Fruit fly (Drosophila melanogaster) whole organism, wandering third instar larva: ENCODE data around the gene CG14434.
A peak's percentile ranks its signal among the peaks of the same experiment; 100 is the strongest.

ENCODE experiments used
- Abd-B ChIP-seq: fragments of >200 bp; optimal IDR thresholded peaks from 2 replicates; lab custom pipeline; 2017; ENCODE audit warnings: missing biosample characterization, missing genetic modification characterization
- CG32264 ChIP-seq: fragments of 200-800 bp; sonication (Bioruptor generic); optimal IDR thresholded peaks from 2 replicates; lab custom pipeline; 2016; ENCODE audit warnings: missing biosample characterization, missing genetic modification characterization
- CG9705 ChIP-seq: fragments of 200-800 bp; sonication (Bioruptor generic); optimal IDR thresholded peaks from 2 replicates; lab custom pipeline; 2018; ENCODE audit warnings: missing biosample characterization, mild to moderate bottlenecking, missing genetic modification characterization
- CrebA ChIP-seq: fragments of 200-800 bp; sonication (Bioruptor generic); optimal IDR thresholded peaks from 2 replicates; lab custom pipeline; 2016; ENCODE audit warnings: missing biosample characterization, mild to moderate bottlenecking, missing genetic modification characterization, borderline replicate concordance
- Dfd ChIP-seq: fragments of >200 bp; optimal IDR thresholded peaks from 2 replicates; lab custom pipeline; 2017; ENCODE audit warnings: missing biosample characterization, missing genetic modification characterization
- Dif ChIP-seq: fragments of 200-275, 200-300 bp; sonication (Bioruptor generic); optimal IDR thresholded peaks from 2 replicates; lab custom pipeline; 2018; ENCODE audit warnings: missing biosample characterization, missing genetic modification characterization; ENCODE audit not compliant: partially characterized antibody
- GATAd ChIP-seq: sonication (Bioruptor generic); optimal IDR thresholded peaks from 2 replicates; lab custom pipeline; 2016; ENCODE audit warnings: missing biosample characterization, missing genetic modification characterization
- HLH106 ChIP-seq: fragments of 200-800 bp; optimal IDR thresholded peaks from 3 replicates; lab custom pipeline; 2019; ENCODE audit warnings: missing biosample characterization, mild to moderate bottlenecking, missing genetic modification characterization, moderate library complexity
- Hnf4 ChIP-seq: fragments of 200-800 bp; sonication (Bioruptor generic); optimal IDR thresholded peaks from 2 replicates; lab custom pipeline; 2016; ENCODE audit warnings: missing biosample characterization, mild to moderate bottlenecking, missing genetic modification characterization
- Hr78 ChIP-seq: fragments of >200 bp; optimal IDR thresholded peaks from 2 replicates; lab custom pipeline; 2017; ENCODE audit warnings: missing biosample characterization, missing genetic modification characterization
- Hr83 ChIP-seq: fragments of 200-300 bp; sonication (Bioruptor generic); optimal IDR thresholded peaks from 2 replicates; lab custom pipeline; 2016; ENCODE audit warnings: missing biosample characterization, mild to moderate bottlenecking, missing genetic modification characterization, moderate library complexity; ENCODE audit not compliant: poor library complexity, severe bottlenecking
- Jra ChIP-seq: sonication (Bioruptor generic); optimal IDR thresholded peaks from 2 replicates; lab custom pipeline; 2016; ENCODE audit warnings: missing biosample characterization, missing genetic modification characterization
- Mio ChIP-seq: sonication (Bioruptor generic); optimal IDR thresholded peaks from 2 replicates; lab custom pipeline; 2016; ENCODE audit warnings: missing biosample characterization, missing genetic modification characterization
- Myc ChIP-seq: fragments of >200 bp; optimal IDR thresholded peaks from 2 replicates; lab custom pipeline; 2017
- N ChIP-seq: fragments of >200 bp; optimal IDR thresholded peaks from 2 replicates; lab custom pipeline; 2018; ENCODE audit warnings: missing biosample characterization, missing external identifiers, missing genetic modification characterization
- OdsH ChIP-seq: fragments of 200-800 bp; sonication (Bioruptor generic); optimal IDR thresholded peaks from 2 replicates; lab custom pipeline; 2016; ENCODE audit warnings: missing biosample characterization, mild to moderate bottlenecking, missing genetic modification characterization
- Rel ChIP-seq, 2 experiments: fragments of 200-800 bp; sonication (Bioruptor generic) in 1 of 2; optimal IDR thresholded peaks; 2 replicates in 1 of 2; 3 replicates in 1 of 2; lab custom pipeline; 2016 to 2019; ENCODE audit warnings: mild to moderate bottlenecking in 2 of 2, missing biosample characterization in 2 of 2, missing genetic modification characterization in 2 of 2, moderate library complexity in 1 of 2
- Sp1 ChIP-seq: fragments of 200-800 bp; sonication (Bioruptor generic); optimal IDR thresholded peaks from 3 replicates; lab custom pipeline; 2019; ENCODE audit warnings: missing biosample characterization, mild to moderate bottlenecking, missing genetic modification characterization, moderate library complexity
- Vsx2 ChIP-seq: fragments of 200-300, 225-300 bp; sonication (Bioruptor generic); optimal IDR thresholded peaks from 2 replicates; lab custom pipeline; 2018; ENCODE audit warnings: missing biosample characterization, missing genetic modification characterization; ENCODE audit not compliant: partially characterized antibody
- br ChIP-seq: fragments of 200-800 bp; sonication (Bioruptor generic); optimal IDR thresholded peaks from 2 replicates; lab custom pipeline; 2016; ENCODE audit warnings: missing biosample characterization, missing genetic modification characterization
- brk ChIP-seq: fragments of 200-800 bp; sonication (Bioruptor generic); optimal IDR thresholded peaks from 2 replicates; lab custom pipeline; 2016; ENCODE audit warnings: missing biosample characterization, mild to moderate bottlenecking, missing genetic modification characterization
- dl ChIP-seq, 2 experiments: fragments of 175-275, 200-275 bp in 1 of 2; fragments of 200-275 bp in 1 of 2; sonication (Bioruptor generic); optimal IDR thresholded peaks; lab custom pipeline; 2018; ENCODE audit warnings: mild to moderate bottlenecking in 2 of 2, missing biosample characterization in 2 of 2, missing genetic modification characterization in 2 of 2, moderate library complexity in 2 of 2; ENCODE audit not compliant: partially characterized antibody in 2 of 2, insufficient read depth in 1 of 2
- dmrt93B ChIP-seq: fragments of 200-800 bp; sonication (Bioruptor generic); optimal IDR thresholded peaks from 2 replicates; lab custom pipeline; 2018; ENCODE audit warnings: missing biosample characterization, mild to moderate bottlenecking, missing genetic modification characterization
- dsf ChIP-seq: sonication (Bioruptor generic); optimal IDR thresholded peaks from 2 replicates; lab custom pipeline; 2016; ENCODE audit warnings: missing biosample characterization, missing genetic modification characterization, borderline replicate concordance
- ey ChIP-seq: fragments of 200-800 bp; sonication (Bioruptor generic); optimal IDR thresholded peaks from 2 replicates; lab custom pipeline; 2016; ENCODE audit warnings: missing biosample characterization, missing genetic modification characterization
- foxo ChIP-seq, 2 experiments: fragments of 200-800 bp; sonication (Bioruptor generic); optimal IDR thresholded peaks; 2 replicates in 1 of 2; 3 replicates in 1 of 2; lab custom pipeline; 2016 to 2017; ENCODE audit warnings: missing biosample characterization in 2 of 2, missing genetic modification characterization in 2 of 2
- fru ChIP-seq: fragments of 200-800 bp; sonication (Bioruptor generic); optimal IDR thresholded peaks from 3 replicates; lab custom pipeline; 2016; ENCODE audit warnings: missing biosample characterization, mild to moderate bottlenecking, missing genetic modification characterization
- h ChIP-seq: fragments of 200-800 bp; sonication (Bioruptor generic); optimal IDR thresholded peaks from 3 replicates; lab custom pipeline; 2016; ENCODE audit warnings: missing biosample characterization, mild to moderate bottlenecking, missing genetic modification characterization
- jim ChIP-seq: fragments of 175-275, 200-325 bp; sonication (Bioruptor generic); optimal IDR thresholded peaks from 2 replicates; lab custom pipeline; 2016; ENCODE audit warnings: missing biosample characterization, mild to moderate bottlenecking, missing genetic modification characterization
- lola ChIP-seq: fragments of >200 bp; optimal IDR thresholded peaks from 2 replicates; lab custom pipeline; 2017; ENCODE audit warnings: missing biosample characterization, missing genetic modification characterization
- pan ChIP-seq: fragments of >200 bp; optimal IDR thresholded peaks from 2 replicates; lab custom pipeline; 2017
- psq ChIP-seq: fragments of 200-800 bp; sonication (Bioruptor generic); optimal IDR thresholded peaks from 3 replicates; lab custom pipeline; 2017; ENCODE audit warnings: missing biosample characterization, mild to moderate bottlenecking, missing genetic modification characterization, moderate library complexity
- rgr ChIP-seq: fragments of 200-800 bp; sonication (Bioruptor generic); optimal IDR thresholded peaks from 3 replicates; lab custom pipeline; 2016; ENCODE audit warnings: missing biosample characterization, mild to moderate bottlenecking, missing genetic modification characterization
- sage ChIP-seq: fragments of 200-800 bp; sonication (Bioruptor generic); optimal IDR thresholded peaks from 2 replicates; lab custom pipeline; 2016; ENCODE audit warnings: missing biosample characterization, mild to moderate bottlenecking, missing genetic modification characterization
- sv ChIP-seq: fragments of 200-800 bp; sonication (Bioruptor generic); optimal IDR thresholded peaks from 3 replicates; lab custom pipeline; 2016; ENCODE audit warnings: missing biosample characterization, missing genetic modification characterization
- tai ChIP-seq: sonication (Bioruptor generic); optimal IDR thresholded peaks from 2 replicates; lab custom pipeline; 2016; ENCODE audit warnings: missing biosample characterization, missing genetic modification characterization
- usp ChIP-seq: fragments of >200 bp; optimal IDR thresholded peaks from 2 replicates; lab custom pipeline; 2017; ENCODE audit warnings: missing biosample characterization, missing genetic modification characterization
- woc ChIP-seq: sonication (Bioruptor generic); optimal IDR thresholded peaks from 2 replicates; lab custom pipeline; 2016; ENCODE audit warnings: missing biosample characterization, mild to moderate bottlenecking, missing genetic modification characterization

The CG14434 gene

dm6 chrX:6861523-6862077 lies 5.4 kb downstream of the CG14434 start:
- TF ChIP-seq tai (peak; percentile 62), CG9705 (GFP tag; lab: Kevin White, UChicago) (peak; percentile 14), dl (GFP tag; optimal IDR thresholded peaks at IDR 0.05; lab: Kevin White, UChicago; ENCODE audit: insufficient read depth in 1 of 2, partially characterized antibody in 2 of 2) (peak; percentile 26 to 36), pan (no peak), N (GFP tag; lab: Kevin White, UChicago) (no peak), ey (GFP tag; lab: Kevin White, UChicago) (peak; percentile 64), fru (GFP tag; lab: Kevin White, UChicago) (peak; percentile 77), Hr78 (GFP tag; lab: Kevin White, UChicago) (no peak), CrebA (no peak), Hr83 (peak; percentile 54), dsf (GFP tag; lab: Kevin White, UChicago) (no peak), jim (GFP tag; lab: Kevin White, UChicago) (no peak), dmrt93B (GFP tag; lab: Kevin White, UChicago) (peak; percentile 87), Mio (GFP tag; lab: Kevin White, UChicago) (peak; percentile 36), woc (peak; percentile 49), br (peak; percentile 80), usp (no peak), GATAd (GFP tag; lab: Kevin White, UChicago) (peak; percentile 47), Vsx2 (peak; percentile 47), sv (no peak), OdsH (GFP tag; lab: Kevin White, UChicago) (peak; percentile 52), Rel (GFP tag; optimal IDR thresholded peaks at IDR 0.05; lab: Kevin White, UChicago) (no peak), Rel (tag; optimal IDR thresholded peaks at IDR 0.05; lab: Kevin White, UChicago) (peak; percentile 93), psq (GFP tag; lab: Kevin White, UChicago) (peak; percentile 87), Hnf4 (peak; percentile 69), Sp1 (peak; percentile 81), Dfd (GFP tag; lab: Kevin White, UChicago) (no peak), h (GFP tag; lab: Kevin White, UChicago) (peak; percentile 72), HLH106 (tag; lab: Kevin White, UChicago) (peak; percentile 85), lola (GFP tag; lab: Kevin White, UChicago) (no peak), Jra (GFP tag; lab: Kevin White, UChicago) (peak; percentile 75), brk (GFP tag; lab: Kevin White, UChicago) (no peak), rgr (GFP tag; lab: Kevin White, UChicago) (peak; percentile 63), Myc (lab: Kevin White, UChicago) (no peak), Abd-B (GFP tag; lab: Kevin White, UChicago) (no peak), sage (GFP tag; lab: Kevin White, UChicago) (no peak), CG32264 (GFP tag; lab: Kevin White, UChicago) (peak; percentile 78), Dif (peak; percentile 77), foxo (GFP tag; optimal IDR thresholded peaks at IDR 0.05; lab: Kevin White, UChicago) (peak; percentile 61 to 66)
- TF ChIP-seq, all 38 proteins: peak for 24

dm6 chrX:6860413-6861089 lies 6.4 kb downstream of the CG14434 start:
- TF ChIP-seq OdsH (GFP tag; lab: Kevin White, UChicago), result no peak
- TF ChIP-seq psq (GFP tag; lab: Kevin White, UChicago), result peak; percentile 88
- TF ChIP-seq Dif, result peak; percentile 38
- TF ChIP-seq pan, result no peak
- TF ChIP-seq CrebA, result no peak
- TF ChIP-seq Rel (GFP tag; optimal IDR thresholded peaks at IDR 0.05; lab: Kevin White, UChicago), result no peak
- TF ChIP-seq Rel (tag; optimal IDR thresholded peaks at IDR 0.05; lab: Kevin White, UChicago), result peak; percentile 78
- no peak for TF ChIP-seq h (GFP tag; lab: Kevin White, UChicago)
- no peak for TF ChIP-seq Vsx2
- no peak for TF ChIP-seq N (GFP tag; lab: Kevin White, UChicago)
- no peak for TF ChIP-seq Dfd (GFP tag; lab: Kevin White, UChicago)
- no peak for TF ChIP-seq CG32264 (GFP tag; lab: Kevin White, UChicago)
